Worm (Caenorhabditis elegans) whole organism, midembryonic: ENCODE results near the gene egl-20.
"Not testable (repeated sequence)": the region's sequence is repeated elsewhere in the genome, so short reads cannot be mapped to it uniquely, and the experiment has no call there.

Source experiments
- T22C8.4 ChIP-seq: fragments of 200-800 bp; sonication (Bioruptor generic); IDR thresholded peaks from 2 replicates; pipeline ENCODE4 v1.3.6; 2022; ENCODE audit warnings: missing genetic modification characterization, missing compliant biosample characterization
- cog-1 ChIP-seq: sonication (generic microtip); optimal IDR thresholded peaks from 2 replicates; lab custom pipeline; 2016; ENCODE audit warnings: missing genetic modification characterization, missing compliant biosample characterization
- flt-1 ChIP-seq: fragments of 200-800 bp; sonication (Bioruptor generic); IDR thresholded peaks from 2 replicates; pipeline ENCODE4 v1.3.6; 2022; ENCODE audit warnings: missing genetic modification characterization, missing compliant biosample characterization
- klf-2 ChIP-seq: fragments of 200-800 bp; sonication (Bioruptor generic); conservative IDR thresholded peaks from 2 replicates; pipeline ENCODE4 v1.3.6; 2022; ENCODE audit warnings: missing genetic modification reagents, missing genetic modification characterization, missing compliant biosample characterization
- med-1 ChIP-seq: sonication (generic microtip); optimal IDR thresholded peaks from 2 replicates; lab custom pipeline; 2017; ENCODE audit warnings: missing genetic modification characterization, mild to moderate bottlenecking, missing compliant biosample characterization, antibody characterized with exemption, missing genetic modification reagents; ENCODE audit not compliant: insufficient read depth
- ref-1 ChIP-seq: fragments of 200-800 bp; sonication (Bioruptor generic); conservative IDR thresholded peaks from 2 replicates; pipeline ENCODE4 v1.3.6; 2022; ENCODE audit warnings: missing genetic modification reagents, missing genetic modification characterization, missing compliant biosample characterization
- tab-1 ChIP-seq: fragments of 200-800 bp; sonication (Bioruptor generic); IDR thresholded peaks from 2 replicates; pipeline ENCODE4 v1.3.6; 2022; ENCODE audit warnings: missing genetic modification characterization, missing compliant biosample characterization
- ztf-23 ChIP-seq: fragments of 200-800 bp; sonication (Bioruptor generic); IDR thresholded peaks from 2 replicates; pipeline ENCODE4 v1.3.6; 2022; ENCODE audit warnings: missing genetic modification reagents, missing genetic modification characterization, missing compliant biosample characterization
- ztf-29 ChIP-seq: fragments of 200-800 bp; sonication (Bioruptor generic); IDR thresholded peaks from 2 replicates; pipeline ENCODE4 v1.3.6; 2022; ENCODE audit warnings: missing genetic modification reagents, missing genetic modification characterization, missing compliant biosample characterization

egl-20 gene

ce11 chrIV:9850931-9851330, 35.6 kb upstream of the egl-20 start, which contains the start of gene ssp-10:
TSS of gene ssp-10 (minus strand) at chrIV:9851031.
- TF ChIP-seq flt-1 (no peak), klf-2 (GFP tag; lab: Robert Waterston, UW) (no peak), ztf-23 (GFP tag; lab: Robert Waterston, UW) (no peak), ztf-29 (GFP tag; lab: Robert Waterston, UW) (no peak), med-1 (GFP tag; lab: Kevin White, UChicago) (no peak), ref-1 (GFP tag; lab: Robert Waterston, UW) (no peak), cog-1 (no peak), T22C8.4 (GFP tag; lab: Robert Waterston, UW) (no peak), tab-1 (GFP tag; lab: Robert Waterston, UW) (no peak)

ce11 chrIV:9849624-9850023, 34.3 kb upstream of the egl-20 start, which contains the start of gene K07F5.8:
TSS of gene K07F5.8 (minus strand) at chrIV:9849724.
- no peak for TF ChIP-seq tab-1 (GFP tag; lab: Robert Waterston, UW)
- no peak for TF ChIP-seq flt-1
- TF ChIP-seq ref-1 (GFP tag; lab: Robert Waterston, UW) = no peak
- no peak for TF ChIP-seq med-1 (GFP tag; lab: Kevin White, UChicago)
- no peak for TF ChIP-seq cog-1
- TF ChIP-seq T22C8.4 (GFP tag; lab: Robert Waterston, UW) = no peak
- TF ChIP-seq klf-2 (GFP tag; lab: Robert Waterston, UW) = no peak
- no peak for TF ChIP-seq ztf-29 (GFP tag; lab: Robert Waterston, UW)

ce11 chrIV:9848075-9848474, 32.7 kb upstream of the egl-20 start, which contains the start of gene K07F5.7:
TSS of gene K07F5.7 (minus strand) at chrIV:9848175.
- TF ChIP-seq tab-1 (GFP tag; lab: Robert Waterston, UW) (no peak), cog-1 (no peak)

- TF ChIP-seq ztf-23 (GFP tag; lab: Robert Waterston, UW) (no peak), klf-2 (GFP tag; lab: Robert Waterston, UW) (no peak), T22C8.4 (GFP tag; lab: Robert Waterston, UW) (no peak), tab-1 (GFP tag; lab: Robert Waterston, UW) (no peak)
Measured at ce11 chrIV:9846574-9846973, 31.2 kb upstream of the egl-20 start, which contains the start of gene K07F5.6. TSS of gene K07F5.6 (minus strand) at chrIV:9846674.

ce11 chrIV:9843760-9844159, 28.4 kb upstream of the egl-20 start, which contains the start of gene nspd-2:
TSS of gene nspd-2 (plus strand) at chrIV:9844060.
- TF ChIP-seq T22C8.4 (GFP tag; lab: Robert Waterston, UW) (no peak), med-1 (GFP tag; lab: Kevin White, UChicago) (no peak), klf-2 (GFP tag; lab: Robert Waterston, UW) (no peak), ztf-29 (GFP tag; lab: Robert Waterston, UW) (no peak), tab-1 (GFP tag; lab: Robert Waterston, UW) (no peak)

ce11 chrIV:9842071-9842470, 26.7 kb upstream of the egl-20 start, which contains the start of gene K07F5.17:
TSS of gene K07F5.17 (plus strand) at chrIV:9842371.
- no peak for TF ChIP-seq cog-1
- TF ChIP-seq T22C8.4 (GFP tag; lab: Robert Waterston, UW) = no peak
- no peak for TF ChIP-seq ref-1 (GFP tag; lab: Robert Waterston, UW)
- TF ChIP-seq flt-1 = no peak
- TF ChIP-seq ztf-23 (GFP tag; lab: Robert Waterston, UW) = no peak
- no peak for TF ChIP-seq tab-1 (GFP tag; lab: Robert Waterston, UW)
- no peak for TF ChIP-seq med-1 (GFP tag; lab: Kevin White, UChicago)
- no peak for TF ChIP-seq klf-2 (GFP tag; lab: Robert Waterston, UW)

ce11 chrIV:9840984-9841590, 25.8 kb upstream of the egl-20 start, which contains the start of the genes kin-24 and msp-56:
TSS of gene kin-24 (minus strand) at chrIV:9841084.
TSS of gene msp-56 (plus strand) at chrIV:9841540.
- no peak for TF ChIP-seq ref-1 (GFP tag; lab: Robert Waterston, UW)
- TF ChIP-seq ztf-29 (GFP tag; lab: Robert Waterston, UW) = no peak
- no peak for TF ChIP-seq tab-1 (GFP tag; lab: Robert Waterston, UW)
- no peak for TF ChIP-seq T22C8.4 (GFP tag; lab: Robert Waterston, UW)
- TF ChIP-seq med-1 (GFP tag; lab: Kevin White, UChicago) = no peak
- no peak for TF ChIP-seq ztf-23 (GFP tag; lab: Robert Waterston, UW)
- TF ChIP-seq cog-1 = no peak
- no peak for TF ChIP-seq klf-2 (GFP tag; lab: Robert Waterston, UW)
- no peak for TF ChIP-seq flt-1

ce11 chrIV:9837349-9837748, 22.0 kb upstream of the egl-20 start, which contains the start of gene msp-10:
TSS of gene msp-10 (plus strand) at chrIV:9837649.
- TF ChIP-seq klf-2, ztf-23, T22C8.4 (GFP tag; lab: Robert Waterston, UW): not testable (repeated sequence)

ce11 chrIV:9836317-9836716, 21.0 kb upstream of the egl-20 start, which contains the start of gene msp-81:
TSS of gene msp-81 (minus strand) at chrIV:9836417.
- TF ChIP-seq med-1 (GFP tag; lab: Kevin White, UChicago) (no peak), flt-1 (no peak), T22C8.4 (GFP tag; lab: Robert Waterston, UW) (no peak), ztf-29 (GFP tag; lab: Robert Waterston, UW) (no peak), tab-1 (GFP tag; lab: Robert Waterston, UW) (no peak), cog-1 (no peak), ztf-23 (GFP tag; lab: Robert Waterston, UW) (no peak), klf-2 (GFP tag; lab: Robert Waterston, UW) (no peak), ref-1 (GFP tag; lab: Robert Waterston, UW) (no peak)

- TF ChIP-seq cog-1 = no peak
Measured at ce11 chrIV:9833337-9833736, 18.0 kb upstream of the egl-20 start.
